Comparison of ENCODE assay signal across 1 worm cellular context in the genomic region with DNA sequence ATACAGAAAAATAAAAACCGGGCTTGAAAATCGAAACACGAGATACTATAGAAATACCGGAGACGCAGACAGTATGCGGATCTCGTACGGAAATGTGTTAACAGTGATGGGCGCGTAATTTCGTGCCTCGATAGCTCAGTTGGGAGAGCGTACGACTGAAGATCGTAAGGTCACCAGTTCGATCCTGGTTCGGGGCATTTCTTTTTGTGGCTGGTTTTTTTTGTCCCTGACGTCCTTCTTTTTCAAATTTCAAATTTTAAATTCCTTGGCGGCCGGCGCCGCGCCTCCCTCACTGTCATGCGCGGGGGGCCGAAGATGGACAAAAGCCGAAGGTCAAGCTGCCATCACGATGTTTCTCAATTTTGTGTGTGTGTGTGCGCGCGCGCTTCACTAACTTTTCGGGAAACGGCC.
A peak's percentile ranks its signal among the peaks of the same experiment; 100 is the strongest.
TF ChIP-seq lines count a peak whose summit lies in the region.

No protein-coding gene starts in this region.

TF ChIP-seq in whole organism, L4 larva, 104 proteins besides CTCF, POLR2A, EP300 and RAD21 (continued from another document):
- TF ChIP-seq nhr-25 (tag; optimal IDR thresholded peaks at IDR 0.05; lab: Kevin White, UChicago; ENCODE audit: borderline replicate concordance, insufficient read depth) (no peak), Y105C5A.15 (GFP tag; IDR thresholded peaks at IDR 0.05; lab: Robert Waterston, UW) (0 out of 2 replicates have a peak, but pooled peaks have one; percentile 30), set-16 (GFP tag; IDR thresholded peaks at IDR 0.05; lab: Robert Waterston, UW) (peak; percentile 43; the same call in 1 of the 2 replicates), unc-39 (tag; optimal IDR thresholded peaks at IDR 0.05; lab: Kevin White, UChicago) (no peak), nhr-48 (tag; optimal IDR thresholded peaks at IDR 0.05; lab: Kevin White, UChicago) (no peak), zip-11 (GFP tag; IDR thresholded peaks at IDR 0.05; lab: Robert Waterston, UW) (no peak), tag-97 (GFP tag; IDR thresholded peaks at IDR 0.05; lab: Robert Waterston, UW) (no peak), mes-2 (tag; optimal IDR thresholded peaks at IDR 0.05; lab: Kevin White, UChicago; ENCODE audit: poor library complexity, severe bottlenecking) (peak; percentile 60), lsy-2 (tag; optimal IDR thresholded peaks at IDR 0.05; lab: Kevin White, UChicago) (peak in 1 of 2 experiments; percentile 23), nhr-6 (tag; optimal IDR thresholded peaks at IDR 0.05; lab: Kevin White, UChicago) (no peak), hmg-1.1 (GFP tag; IDR thresholded peaks at IDR 0.05; lab: Robert Waterston, UW) (peak; percentile 42; the same call in 1 of the 2 replicates), aha-1 (tag; lab: Kevin White, UChicago) (no peak), ceh-28 (tag; optimal IDR thresholded peaks at IDR 0.05; lab: Kevin White, UChicago) (no peak), zfp-3 (GFP tag; conservative IDR thresholded peaks at IDR 0.05; lab: Robert Waterston, UW) (no peak), daf-19 (GFP tag; conservative IDR thresholded peaks at IDR 0.05; lab: Robert Waterston, UW) (no peak), lim-7 (GFP tag; IDR thresholded peaks at IDR 0.05; lab: Robert Waterston, UW) (peak; percentile 77), egl-27 (tag; optimal IDR thresholded peaks at IDR 0.05; lab: Kevin White, UChicago) (no peak), ceh-82 (tag; optimal IDR thresholded peaks at IDR 0.05; lab: Kevin White, UChicago) (no peak), madf-5 (GFP tag; IDR thresholded peaks at IDR 0.05; lab: Robert Waterston, UW) (peak; percentile 69 to 84; a peak in 2 of 4 replicates)
